Fruit fly (Drosophila melanogaster) Kc167 (cell line): ENCODE results near the gene RpS21.

Experiments
- Myc ChIP-seq: fragments of >200 bp; optimal IDR thresholded peaks from 2 replicates; lab custom pipeline; 2017; ENCODE audit warnings: missing external identifiers
- Sin3A ChIP-seq: fragments of >200 bp; optimal IDR thresholded peaks from 2 replicates; lab custom pipeline; 2018; ENCODE audit warnings: missing external identifiers
- h ChIP-seq: fragments of >200 bp; optimal IDR thresholded peaks from 3 replicates; lab custom pipeline; 2018; ENCODE audit warnings: missing external identifiers
- insv ChIP-seq: fragments of >200 bp; optimal IDR thresholded peaks from 3 replicates; lab custom pipeline; 2018; ENCODE audit warnings: missing external identifiers
- psq ChIP-seq: fragments of >200 bp; optimal IDR thresholded peaks from 2 replicates; lab custom pipeline; 2017; ENCODE audit warnings: missing external identifiers
- ttk ChIP-seq: sonication (Bioruptor generic); optimal IDR thresholded peaks from 2 replicates; lab custom pipeline; 2017; ENCODE audit warnings: missing external identifiers

Gene RpS21

DNA sequence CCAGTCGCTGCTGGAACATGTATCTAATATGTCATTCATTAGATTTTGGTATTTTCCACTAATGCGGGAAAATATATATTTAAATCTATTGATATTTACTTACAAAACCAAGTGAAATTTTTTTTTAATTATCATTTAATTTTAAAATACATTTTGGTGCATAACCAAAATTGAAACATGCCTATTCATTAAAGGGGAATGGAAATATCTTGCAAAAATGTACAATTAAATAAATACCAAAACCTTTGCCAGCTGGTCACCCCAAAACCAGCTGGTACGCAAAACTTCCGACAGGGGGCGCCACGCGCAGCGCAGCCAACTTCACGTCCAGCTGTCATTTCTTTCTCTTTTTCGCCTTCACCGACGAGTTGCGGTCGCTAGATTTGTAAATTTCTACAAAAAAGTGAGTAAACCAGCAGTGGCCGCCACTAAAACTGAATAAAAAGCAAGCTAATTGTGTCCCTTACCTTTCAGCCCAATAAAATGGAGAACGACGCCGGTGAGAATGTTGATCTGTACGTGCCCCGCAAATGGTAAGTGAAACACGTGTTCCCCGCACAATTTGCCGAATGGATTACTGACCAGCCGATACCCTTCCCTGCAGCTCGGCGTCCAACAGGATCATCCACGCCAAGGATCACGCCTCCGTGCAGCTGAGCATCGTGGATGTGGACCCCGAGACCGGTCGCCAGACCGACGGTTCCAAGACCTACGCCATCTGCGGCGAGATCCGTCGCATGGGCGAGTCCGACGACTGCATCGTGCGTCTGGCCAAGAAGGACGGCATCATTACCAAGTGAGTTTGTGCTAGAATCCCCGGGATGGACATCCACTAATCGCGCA lies at the start of gene RpS21, which contains the start of gene CG3104:
RpS21 (plus strand) TSS at position 298 of the 843 bp plus-strand sequence.
CG3104 (minus strand) TSS at position 6 of the 843 bp plus-strand sequence.
- TF ChIP-seq psq (lab: Kevin White, UChicago) (no peak), insv (no peak), Sin3A (no peak), ttk (lab: Kevin White, UChicago) (no peak), Myc (lab: Kevin White, UChicago) (no peak)

dm6 chr2L:2806190-2806763 lies 49.6 kb upstream of the RpS21 start:
- TF ChIP-seq Sin3A = no peak
- TF ChIP-seq h = no peak
- no peak for TF ChIP-seq psq (lab: Kevin White, UChicago)
- TF ChIP-seq Myc (lab: Kevin White, UChicago) = no peak
- no peak for TF ChIP-seq ttk (lab: Kevin White, UChicago)
- TF ChIP-seq insv = no peak

dm6 chr2L:2807597-2807996 lies 48.3 kb upstream of the RpS21 start:
- TF ChIP-seq Sin3A (no peak), Myc (lab: Kevin White, UChicago) (no peak), psq (lab: Kevin White, UChicago) (no peak)

DNA sequence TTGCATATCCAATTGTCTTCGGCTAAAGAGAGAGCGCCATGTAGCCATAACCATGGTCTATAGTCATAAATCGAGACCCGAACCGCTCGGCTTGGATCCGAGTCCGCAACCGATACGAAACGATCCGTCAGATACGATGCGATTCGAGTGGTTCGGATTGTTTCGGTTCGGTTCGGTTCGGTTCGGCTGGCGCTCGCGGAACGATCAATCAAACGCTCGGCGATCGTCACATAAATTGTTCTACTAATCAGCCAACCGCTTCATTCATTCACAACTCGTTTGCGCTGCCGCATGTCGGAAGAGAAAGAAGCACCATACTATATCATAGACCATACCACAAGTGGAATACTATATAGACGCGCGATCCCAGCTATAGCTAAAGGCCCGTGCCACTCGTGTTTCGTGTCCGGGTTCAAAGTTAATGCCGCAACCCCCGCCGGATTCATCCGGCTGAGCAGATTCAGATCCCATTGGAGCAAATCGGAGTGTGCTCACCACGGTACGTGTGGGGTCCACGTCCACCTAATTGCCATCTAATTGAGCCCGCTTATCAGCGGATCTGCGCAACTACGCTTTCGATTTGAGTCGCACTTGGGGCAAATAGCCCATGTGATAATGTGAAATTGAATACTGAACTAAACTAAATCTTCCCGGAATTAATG lies 47.7 kb upstream of the RpS21 start:
- TF ChIP-seq ttk (lab: Kevin White, UChicago) (no peak), Sin3A (no peak), Myc (lab: Kevin White, UChicago) (no peak), insv (no peak), psq (lab: Kevin White, UChicago) (no peak), h (no peak)

- TF ChIP-seq psq (lab: Kevin White, UChicago) (no peak), ttk (lab: Kevin White, UChicago) (no peak), Sin3A (no peak), insv (no peak), h (no peak), Myc (lab: Kevin White, UChicago) (no peak)
Observed at dm6 chr2L:2810831-2811230, 45.0 kb upstream of the RpS21 start.

DNA sequence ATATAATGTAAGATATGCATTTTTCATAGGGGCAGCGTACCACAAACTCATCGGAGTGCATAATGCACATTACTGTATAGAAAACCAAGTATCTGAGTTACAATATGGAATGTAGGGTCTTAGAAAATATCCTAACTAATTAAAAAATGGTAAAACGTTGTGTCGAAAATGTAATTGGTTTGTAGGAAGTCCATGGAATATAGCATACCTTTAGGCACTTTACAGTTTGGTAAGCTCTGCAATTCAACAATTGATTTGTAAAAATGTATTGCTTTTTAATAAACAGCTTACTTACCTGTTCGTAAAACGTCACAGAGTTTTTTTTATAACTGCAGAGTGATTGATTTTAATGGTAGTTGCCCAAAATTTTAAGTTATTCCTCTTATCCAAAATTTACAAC lies 43.7 kb upstream of the RpS21 start, which contains the start of gene CG2964:
CG2964 (plus strand) TSS at position 301 of the 400 bp plus-strand sequence.
- TF ChIP-seq insv (no peak), Myc (lab: Kevin White, UChicago) (no peak), ttk (lab: Kevin White, UChicago) (no peak), psq (lab: Kevin White, UChicago) (no peak), h (no peak), Sin3A (no peak)

DNA sequence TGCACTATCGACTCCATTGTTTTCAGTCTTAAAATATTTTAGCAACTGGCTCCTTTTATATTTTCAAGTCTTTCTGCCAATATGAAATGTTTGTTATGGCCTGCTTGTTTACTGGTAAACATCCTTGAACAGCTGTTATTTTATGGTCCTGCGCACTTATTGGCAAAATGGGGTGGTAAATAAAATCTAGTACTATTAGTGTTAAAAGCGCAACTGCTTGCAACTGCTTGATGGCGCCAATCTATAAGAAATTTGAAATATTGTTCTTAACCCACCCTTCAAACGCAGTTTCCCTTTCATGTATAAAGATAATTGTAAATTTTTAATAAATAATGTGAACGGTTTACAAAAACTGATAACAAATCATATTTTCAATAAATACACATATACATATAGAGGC lies 40.2 kb upstream of the RpS21 start, which contains the start of gene G6P:
G6P (minus strand) TSS at position 88 of the 400 bp plus-strand sequence.
- TF ChIP-seq Myc (lab: Kevin White, UChicago) (no peak), h (no peak), psq (lab: Kevin White, UChicago) (no peak), Sin3A (no peak), insv (no peak), ttk (lab: Kevin White, UChicago) (no peak)

DNA sequence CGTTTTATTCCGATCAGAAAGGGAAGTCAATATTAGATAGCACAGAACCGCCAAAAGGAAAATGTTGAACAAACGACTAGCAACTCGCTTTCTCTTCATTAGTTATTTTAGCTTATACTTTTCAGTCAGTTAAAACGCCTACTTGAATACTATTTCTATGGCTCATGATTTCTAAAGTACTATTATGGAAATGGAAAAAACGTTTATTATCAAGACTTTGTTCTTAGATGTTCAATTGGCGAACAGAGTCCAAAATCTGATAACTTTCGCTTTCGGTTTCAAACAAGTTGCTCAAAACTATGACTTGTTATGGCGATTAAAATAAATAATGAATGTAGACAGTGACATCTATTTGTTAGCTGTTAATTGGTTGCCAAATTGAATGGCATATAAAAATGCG lies 30.5 kb upstream of the RpS21 start, which contains the start of gene CG3123:
CG3123 (minus strand) TSS at position 101 of the 400 bp plus-strand sequence.
- TF ChIP-seq Sin3A (no peak), ttk (lab: Kevin White, UChicago) (no peak), insv (no peak), psq (lab: Kevin White, UChicago) (no peak), h (no peak), Myc (lab: Kevin White, UChicago) (no peak)

DNA sequence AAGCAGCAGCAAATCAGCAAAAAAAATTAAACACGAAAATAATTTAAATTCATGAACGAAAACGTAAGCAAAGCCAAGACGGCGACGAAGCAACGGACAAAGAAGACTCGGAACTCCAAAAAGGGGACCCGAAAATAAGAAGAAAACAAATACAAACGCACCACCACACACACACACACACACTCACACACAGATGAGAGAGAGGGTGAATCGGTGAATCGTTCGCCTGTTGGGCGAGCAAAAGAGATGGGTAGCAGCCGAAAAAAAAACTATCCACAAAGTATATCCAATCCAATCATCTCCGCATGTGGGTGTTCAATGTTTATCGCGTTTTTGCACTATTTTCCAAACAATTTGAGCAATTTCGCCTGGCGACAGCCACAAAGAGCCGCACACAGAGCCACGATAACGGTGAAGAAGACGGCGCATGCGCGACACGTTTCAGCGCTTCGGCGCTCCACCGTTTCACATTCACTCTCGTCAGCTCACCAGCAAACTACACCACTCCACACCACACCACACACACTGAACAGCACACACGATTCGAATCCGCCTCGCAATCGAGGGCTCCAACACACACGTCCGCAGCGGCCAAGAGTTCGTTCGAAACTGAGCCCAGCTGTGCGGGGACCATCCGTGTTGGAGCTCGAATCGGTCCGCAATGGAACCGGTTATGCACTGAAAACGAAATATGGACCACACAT lies 26.1 kb upstream of the RpS21 start, which contains the start of gene Duox:
Duox (minus strand) TSS at position 612 of the 704 bp plus-strand sequence.
- TF ChIP-seq psq (lab: Kevin White, UChicago) = no peak
- TF ChIP-seq Sin3A = no peak

DNA sequence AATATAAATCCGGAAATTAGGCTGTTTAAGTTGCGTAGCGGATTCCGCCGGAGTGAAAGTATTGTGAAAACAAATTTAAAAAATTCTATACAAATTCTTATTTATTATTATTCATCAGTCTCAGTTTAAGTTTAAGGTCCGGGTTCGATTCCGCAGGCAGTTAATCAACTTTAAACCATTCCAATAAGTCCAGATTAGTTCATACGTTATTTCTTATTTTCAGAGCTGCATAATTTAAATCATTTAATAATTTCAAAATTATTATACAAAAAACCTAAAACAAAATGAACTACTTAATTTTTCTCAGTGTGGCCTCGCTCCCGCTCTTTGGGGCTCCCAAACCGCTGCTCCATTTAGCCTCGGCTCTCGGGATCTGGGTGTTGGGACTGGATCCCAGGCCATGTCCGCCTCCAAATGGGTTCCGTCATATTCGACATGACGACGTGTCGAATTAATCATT lies 25.5 kb upstream of the RpS21 start:
- TF ChIP-seq ttk (lab: Kevin White, UChicago) (no peak), insv (no peak), Myc (lab: Kevin White, UChicago) (no peak), h (no peak), psq (lab: Kevin White, UChicago) (no peak), Sin3A (no peak)

DNA sequence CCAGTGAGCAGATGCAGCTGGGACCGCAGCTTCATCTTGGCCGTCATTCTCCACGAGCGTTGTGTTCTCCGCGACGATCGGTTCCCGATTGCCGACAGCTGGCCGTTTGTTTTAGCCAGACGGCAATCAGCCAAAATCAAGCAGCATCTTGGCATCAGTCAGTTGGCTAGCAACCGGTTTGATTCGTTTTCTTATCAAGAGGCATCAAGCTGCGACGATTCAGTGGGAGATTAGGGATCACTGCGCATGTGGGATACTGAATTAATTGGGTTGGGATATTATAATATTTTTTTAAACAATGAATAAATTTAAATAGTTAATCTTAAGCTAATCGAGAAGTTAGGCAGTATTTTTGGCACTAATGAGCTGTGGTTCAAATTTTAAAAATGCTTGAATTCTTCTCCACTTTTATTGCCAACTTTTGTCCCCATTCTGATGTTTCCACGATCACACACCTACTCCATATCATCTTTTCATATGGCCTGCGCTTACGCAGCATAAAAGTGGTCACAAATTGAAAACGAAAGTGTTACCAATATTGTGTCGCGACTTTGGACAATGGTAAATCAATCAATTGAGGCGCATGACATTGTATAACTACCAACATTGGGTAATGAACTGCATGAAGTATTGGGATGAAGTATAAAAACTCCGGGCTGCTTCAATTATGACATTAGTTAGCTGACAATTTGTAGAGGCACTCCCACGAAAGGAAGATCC lies 18.0 kb upstream of the RpS21 start, which contains the start of the genes CG3119 and Cpr23B:
CG3119 (minus strand) TSS at position 92 of the 720 bp plus-strand sequence.
Cpr23B (plus strand) TSS at position 670 of the 720 bp plus-strand sequence.
- TF ChIP-seq ttk (lab: Kevin White, UChicago) (no peak), Sin3A (no peak), psq (lab: Kevin White, UChicago) (no peak), Myc (lab: Kevin White, UChicago) (no peak), h (no peak), insv (no peak)
